Worm (Caenorhabditis elegans): Measurements from ENCODE around the gene nspc-14.

The nspc-14 gene

ce11 chrX:12347822-12348221, 11.0 kb downstream of the nspc-14 start (continued):
- TF ChIP-seq athp-1 (tag; optimal IDR thresholded peaks at IDR 0.05) (peak; percentile 54), tbp1 (GFP tag; optimal IDR thresholded peaks at IDR 0.05) (peak; percentile 94), tlf-1 (GFP tag; optimal IDR thresholded peaks at IDR 0.05) (no peak), ceh-100 (GFP tag; IDR thresholded peaks at IDR 0.05) (no peak), aptf-2 (GFP tag; conservative IDR thresholded peaks at IDR 0.05) (no peak), C06A6.2 (GFP tag; conservative IDR thresholded peaks at IDR 0.05) (no peak), lsy-27 (tag; optimal IDR thresholded peaks at IDR 0.05; ENCODE audit: borderline replicate concordance, insufficient read depth) (no peak), let-607 (tag; optimal IDR thresholded peaks at IDR 0.05) (peak in 1 of 2 experiments; percentile 37), B0261.1 (tag; optimal IDR thresholded peaks at IDR 0.05) (peak; percentile 93), ztf-18 (tag; optimal IDR thresholded peaks at IDR 0.05) (peak; percentile 58), ztf-28 (GFP tag; IDR thresholded peaks at IDR 0.05) (no peak), chd-7 (tag; optimal IDR thresholded peaks at IDR 0.05) (peak; percentile 54), lag-1 (GFP tag; IDR thresholded peaks at IDR 0.05) (no peak), F23B12.7 (tag; optimal IDR thresholded peaks at IDR 0.05; ENCODE audit: insufficient read depth) (no peak), F57A8.1 (GFP tag; optimal IDR thresholded peaks at IDR 0.05) (no peak), hsf-1 (GFP tag; IDR thresholded peaks at IDR 0.05) (peak; percentile 39; the same call in 1 of the 2 replicates), F33H1.4 (GFP tag; IDR thresholded peaks at IDR 0.05) (no peak), lin-40 (tag; optimal IDR thresholded peaks at IDR 0.05) (peak; percentile 60), D2030.7 (GFP tag; IDR thresholded peaks at IDR 0.05) (peak; percentile 93), ama-1 (optimal IDR thresholded peaks at IDR 0.05) (no peak), ama-1 (GFP tag; optimal IDR thresholded peaks at IDR 0.05) (peak in 1 of 2 experiments; percentile 42), egl-18 (GFP tag; IDR thresholded peaks at IDR 0.05) (no peak), sdz-38 (tag; optimal IDR thresholded peaks at IDR 0.05) (peak; percentile 26), akir-1 (GFP tag; optimal IDR thresholded peaks at IDR 0.05) (peak; percentile 14), Y53F4B.3 (GFP tag; IDR thresholded peaks at IDR 0.05) (0 out of 2 replicates have a peak, but pooled peaks have one; percentile 27), ztf-25 (GFP tag; IDR thresholded peaks at IDR 0.05) (peak; percentile 94), hmg-1.2 (GFP tag; IDR thresholded peaks at IDR 0.05) (peak; percentile 69), cebp-1 (GFP tag; IDR thresholded peaks at IDR 0.05) (no peak), cebp-1 (tag; optimal IDR thresholded peaks at IDR 0.05) (no peak), T26A5.8 (tag; optimal IDR thresholded peaks at IDR 0.05) (no peak), rec-8 (tag; optimal IDR thresholded peaks at IDR 0.05) (peak; percentile 35 to 69), nhr-120 (GFP tag; IDR thresholded peaks at IDR 0.05) (no peak), gei-17 (GFP tag; optimal IDR thresholded peaks at IDR 0.05) (no peak), lir-1 (GFP tag; conservative IDR thresholded peaks at IDR 0.05) (no peak), mes-4 (tag; optimal IDR thresholded peaks at IDR 0.05) (no peak), F57C9.4 (tag; optimal IDR thresholded peaks at IDR 0.05) (no peak), nfyb-1 (GFP tag; IDR thresholded peaks at IDR 0.05) (peak; percentile 73), dox-1 (GFP tag; IDR thresholded peaks at IDR 0.05) (peak; percentile 82), snpc-3.4 (tag; optimal IDR thresholded peaks at IDR 0.05) (peak; percentile 56), sea-2 (GFP tag; IDR thresholded peaks at IDR 0.05) (no peak), somi-1 (GFP tag; optimal IDR thresholded peaks at IDR 0.05) (no peak), hlh-26 (GFP tag; conservative IDR thresholded peaks at IDR 0.05) (no peak), C17E4.6 (GFP tag; IDR thresholded peaks at IDR 0.05) (no peak), ceh-58 (GFP tag; IDR thresholded peaks at IDR 0.05) (no peak), bed-2 (GFP tag; IDR thresholded peaks at IDR 0.05) (no peak), F37B4.10 (GFP tag; IDR thresholded peaks at IDR 0.05) (no peak), K12H6.12 (tag; optimal IDR thresholded peaks at IDR 0.05) (no peak), sptf-2 (GFP tag; optimal IDR thresholded peaks at IDR 0.05) (no peak), ceh-27 (GFP tag; optimal IDR thresholded peaks at IDR 0.05) (peak; percentile 1)
